Worm (Caenorhabditis elegans) whole organism, late embryonic: ENCODE results near the gene arf-1.

Experiments
- K02D7.2 ChIP-seq: sonication (generic microtip); optimal IDR thresholded peaks from 2 replicates; lab custom pipeline; 2017; ENCODE audit warnings: mild to moderate bottlenecking, missing genetic modification characterization, missing compliant biosample characterization
- K09A11.1 ChIP-seq: sonication (generic microtip); optimal IDR thresholded peaks from 2 replicates; lab custom pipeline; 2017; ENCODE audit warnings: antibody characterized with exemption, mild to moderate bottlenecking, missing genetic modification characterization, missing compliant biosample characterization; ENCODE audit not compliant: insufficient read depth
- Y22D7AL.16 ChIP-seq: sonication (generic microtip); optimal IDR thresholded peaks from 2 replicates; lab custom pipeline; 2016; ENCODE audit warnings: missing genetic modification characterization, missing compliant biosample characterization
- ceh-14 ChIP-seq: sonication (generic microtip); optimal IDR thresholded peaks from 2 replicates; lab custom pipeline; 2016; ENCODE audit warnings: missing genotype, missing genetic modification characterization, missing compliant biosample characterization
- ceh-18 ChIP-seq: sonication (generic microtip); optimal IDR thresholded peaks from 2 replicates; lab custom pipeline; 2016; ENCODE audit warnings: missing genetic modification characterization, missing compliant biosample characterization
- ceh-19 ChIP-seq: fragments of 200-800 bp; sonication (Bioruptor generic); optimal IDR thresholded peaks from 2 replicates; lab custom pipeline; 2018; ENCODE audit warnings: mild to moderate bottlenecking, missing genetic modification characterization, missing compliant biosample characterization
- ceh-2 ChIP-seq: sonication (generic microtip); optimal IDR thresholded peaks from 2 replicates; lab custom pipeline; 2016; ENCODE audit warnings: missing genotype, missing genetic modification characterization, missing compliant biosample characterization
- ceh-30 ChIP-seq: fragments of 150-350 bp; optimal IDR thresholded peaks from 2 replicates; lab custom pipeline; 2014; ENCODE audit warnings: missing biosample characterization, missing genetic modification characterization
- ceh-31 ChIP-seq: sonication (generic microtip); optimal IDR thresholded peaks from 2 replicates; lab custom pipeline; 2016; ENCODE audit warnings: missing genetic modification characterization, missing compliant biosample characterization
- ceh-34 ChIP-seq: sonication (generic microtip); optimal IDR thresholded peaks from 2 replicates; lab custom pipeline; 2016; ENCODE audit warnings: mild to moderate bottlenecking, missing genetic modification characterization, missing compliant biosample characterization
- ceh-45 ChIP-seq: fragments of 200-800 bp; sonication (Bioruptor generic); IDR thresholded peaks from 2 replicates; pipeline ENCODE4 v1.3.6; 2022; ENCODE audit warnings: missing genetic modification reagents, missing genetic modification characterization, missing compliant biosample characterization
- ceh-6 ChIP-seq: fragments of 200-800 bp; sonication (Bioruptor generic); optimal IDR thresholded peaks from 2 replicates; lab custom pipeline; 2018; ENCODE audit warnings: mild to moderate bottlenecking, missing genetic modification characterization, missing compliant biosample characterization
- ceh-9 ChIP-seq: sonication (generic microtip); optimal IDR thresholded peaks from 2 replicates; lab custom pipeline; 2016; ENCODE audit warnings: mild to moderate bottlenecking, missing genetic modification characterization, inconsistent platforms, missing compliant biosample characterization
- che-1 ChIP-seq: sonication (generic microtip); optimal IDR thresholded peaks from 2 replicates; lab custom pipeline; 2016; ENCODE audit warnings: mild to moderate bottlenecking, missing genetic modification characterization, missing compliant biosample characterization
- dmd-4 ChIP-seq: sonication (generic microtip); optimal IDR thresholded peaks from 2 replicates; lab custom pipeline; 2016; ENCODE audit warnings: borderline replicate concordance, missing genetic modification characterization, missing compliant biosample characterization
- elt-2 ChIP-seq: sonication (generic microtip); optimal IDR thresholded peaks from 2 replicates; lab custom pipeline; 2016; ENCODE audit warnings: missing genetic modification reagents, missing genetic modification characterization, missing compliant biosample characterization
- ets-4 ChIP-seq: sonication (generic microtip); optimal IDR thresholded peaks from 2 replicates; lab custom pipeline; 2016; ENCODE audit warnings: missing genetic modification characterization, missing compliant biosample characterization
- fax-1 ChIP-seq: sonication (generic microtip); optimal IDR thresholded peaks from 2 replicates; lab custom pipeline; 2016; ENCODE audit warnings: missing genotype, missing genetic modification characterization, missing compliant biosample characterization
- fkh-10 ChIP-seq: fragments of 150-350 bp; optimal IDR thresholded peaks from 2 replicates; lab custom pipeline; 2014; ENCODE audit warnings: missing biosample characterization, missing genetic modification reagents, missing genetic modification characterization
- fkh-6 ChIP-seq: sonication (generic microtip); optimal IDR thresholded peaks from 2 replicates; lab custom pipeline; 2016; ENCODE audit warnings: missing genetic modification characterization, missing compliant biosample characterization
- gmeb-2 ChIP-seq: sonication (generic microtip); optimal IDR thresholded peaks from 2 replicates; lab custom pipeline; 2016; ENCODE audit warnings: missing genetic modification characterization, inconsistent platforms, missing compliant biosample characterization
- hlh-13 ChIP-seq: fragments of 200-800 bp; sonication (Bioruptor generic); optimal IDR thresholded peaks from 2 replicates; lab custom pipeline; 2018; ENCODE audit warnings: mild to moderate bottlenecking, missing genetic modification characterization, missing compliant biosample characterization
- hlh-30 ChIP-seq: sonication (generic microtip); optimal IDR thresholded peaks from 2 replicates; lab custom pipeline; 2017; ENCODE audit warnings: antibody characterized with exemption, missing genetic modification characterization, missing compliant biosample characterization; ENCODE audit not compliant: insufficient read depth
- hlh-6 ChIP-seq: sonication (generic microtip); optimal IDR thresholded peaks from 2 replicates; lab custom pipeline; 2016; ENCODE audit warnings: missing genotype, missing genetic modification characterization, missing compliant biosample characterization
- hlh-8 ChIP-seq: sonication (generic microtip); optimal IDR thresholded peaks from 2 replicates; lab custom pipeline; 2016; ENCODE audit warnings: missing genotype, missing genetic modification characterization, missing compliant biosample characterization
- madf-2 ChIP-seq: sonication (generic microtip); optimal IDR thresholded peaks from 2 replicates; lab custom pipeline; 2017; ENCODE audit warnings: missing genetic modification characterization, missing compliant biosample characterization
- mec-3 ChIP-seq: sonication (generic microtip); optimal IDR thresholded peaks from 2 replicates; lab custom pipeline; 2016; ENCODE audit warnings: borderline replicate concordance, missing genetic modification characterization, missing compliant biosample characterization
- nfya-1 ChIP-seq: sonication (generic microtip); optimal IDR thresholded peaks from 2 replicates; lab custom pipeline; 2017; ENCODE audit warnings: missing genetic modification characterization, mild to moderate bottlenecking, missing compliant biosample characterization, antibody characterized with exemption, moderate library complexity
- nhr-11 ChIP-seq: fragments of 150-350 bp; optimal IDR thresholded peaks from 2 replicates; lab custom pipeline; 2014; ENCODE audit warnings: missing biosample characterization, missing genetic modification characterization
- nhr-232 ChIP-seq: sonication (generic microtip); optimal IDR thresholded peaks from 2 replicates; lab custom pipeline; 2016; ENCODE audit warnings: missing genetic modification characterization, missing compliant biosample characterization
- npax-4 ChIP-seq: sonication (generic microtip); optimal IDR thresholded peaks from 2 replicates; lab custom pipeline; 2016; ENCODE audit warnings: missing genetic modification characterization, missing compliant biosample characterization
- odd-2 ChIP-seq: sonication (generic microtip); optimal IDR thresholded peaks from 2 replicates; lab custom pipeline; 2017; ENCODE audit warnings: antibody characterized with exemption, mild to moderate bottlenecking, missing genetic modification characterization, missing compliant biosample characterization
- pag-3 ChIP-seq: sonication (generic microtip); optimal IDR thresholded peaks from 2 replicates; lab custom pipeline; 2016; ENCODE audit warnings: missing compliant biosample characterization, missing genetic modification characterization, borderline replicate concordance
- pax-1 ChIP-seq: fragments of 150-350 bp; optimal IDR thresholded peaks from 2 replicates; lab custom pipeline; 2014; ENCODE audit warnings: missing biosample characterization, missing genetic modification characterization
- pha-2 ChIP-seq: sonication (generic microtip); optimal IDR thresholded peaks from 2 replicates; lab custom pipeline; 2017; ENCODE audit warnings: mild to moderate bottlenecking, missing genetic modification characterization, missing compliant biosample characterization
- pha-4 ChIP-seq: fragments of 150-350 bp; optimal IDR thresholded peaks from 2 replicates; lab custom pipeline; 2018; ENCODE audit warnings: missing biosample characterization, missing genetic modification reagents, missing genetic modification characterization
- pros-1 ChIP-seq: fragments of 150-350 bp; optimal IDR thresholded peaks from 2 replicates; lab custom pipeline; 2014; ENCODE audit warnings: missing biosample characterization, missing genetic modification reagents, missing genetic modification characterization
- ref-2 ChIP-seq: sonication (generic microtip); optimal IDR thresholded peaks from 2 replicates; lab custom pipeline; 2016; ENCODE audit warnings: missing genetic modification characterization, missing compliant biosample characterization
- rnt-1 ChIP-seq: sonication (generic microtip); optimal IDR thresholded peaks from 2 replicates; lab custom pipeline; 2016; ENCODE audit warnings: missing genetic modification characterization, missing compliant biosample characterization
- syd-9 ChIP-seq: sonication (generic microtip); optimal IDR thresholded peaks from 2 replicates; lab custom pipeline; 2016; ENCODE audit warnings: mild to moderate bottlenecking, missing genetic modification characterization, moderate library complexity, missing compliant biosample characterization
- tbx-2 ChIP-seq: sonication (generic microtip); optimal IDR thresholded peaks from 2 replicates; lab custom pipeline; 2016; ENCODE audit warnings: missing genetic modification characterization, missing compliant biosample characterization
- ttx-3 ChIP-seq: sonication (generic microtip); optimal IDR thresholded peaks from 2 replicates; lab custom pipeline; 2016; ENCODE audit warnings: missing genetic modification reagents, missing genetic modification characterization, missing compliant biosample characterization
- unc-3 ChIP-seq, 2 experiments: fragments of 200-800 bp in 1 of 2; sonication (Bioruptor generic) in 1 of 2; sonication (generic microtip) in 1 of 2; conservative IDR thresholded peaks in 1 of 2; optimal IDR thresholded peaks in 1 of 2; 2 replicates each; pipeline versions ENCODE4 v1.3.6 to Lab custom; 2016 to 2022; ENCODE audit warnings: missing compliant biosample characterization in 2 of 2, missing genetic modification characterization in 2 of 2, missing genetic modification reagents in 1 of 2
- unc-55 ChIP-seq: sonication (generic microtip); optimal IDR thresholded peaks from 2 replicates; lab custom pipeline; 2017; ENCODE audit warnings: missing biosample characterization, missing genetic modification reagents, missing genetic modification characterization

The arf-1 gene

ce11 chrIII:5680141-5680540 is 34.5 kb upstream of the arf-1 start, which contains the start of gene pst-2:
Gene pst-2 (plus strand): TSS chrIII:5680433.
- no peak for TF ChIP-seq hlh-6 (tag; lab: Kevin White, UChicago)
- no peak for TF ChIP-seq pax-1 (tag; lab: Kevin White, UChicago)
- no peak for TF ChIP-seq nhr-232
- no peak for TF ChIP-seq odd-2 (tag; lab: Kevin White, UChicago)
- TF ChIP-seq syd-9 (tag; lab: Kevin White, UChicago), result no peak
- TF ChIP-seq ceh-34 (tag; lab: Kevin White, UChicago), result no peak
- TF ChIP-seq unc-3 (GFP tag; conservative IDR thresholded peaks at IDR 0.05; lab: Robert Waterston, UW), result no peak
- TF ChIP-seq unc-3 (tag; optimal IDR thresholded peaks at IDR 0.05; lab: Kevin White, UChicago), result no peak

- TF ChIP-seq pha-4, result no peak
- TF ChIP-seq ets-4 (tag; lab: Kevin White, UChicago), result no peak
- TF ChIP-seq hlh-8 (tag; lab: Kevin White, UChicago), result no peak
- TF ChIP-seq ceh-9 (tag; lab: Kevin White, UChicago), result no peak
- no peak for TF ChIP-seq ttx-3 (tag; lab: Kevin White, UChicago)
- TF ChIP-seq ceh-31 (tag; lab: Kevin White, UChicago), result no peak
- TF ChIP-seq nhr-232, result no peak
- no peak for TF ChIP-seq K02D7.2 (tag; lab: Kevin White, UChicago)
- no peak for TF ChIP-seq mec-3 (tag; lab: Kevin White, UChicago)
- no peak for TF ChIP-seq npax-4
- no peak for TF ChIP-seq nfya-1 (tag; lab: Kevin White, UChicago)
- no peak for TF ChIP-seq ceh-6 (GFP tag; lab: Kevin White, UChicago)
- TF ChIP-seq elt-2 (tag; lab: Kevin White, UChicago), result no peak
- no peak for TF ChIP-seq ceh-45
- TF ChIP-seq fax-1 (tag; lab: Kevin White, UChicago), result no peak
- TF ChIP-seq hlh-30 (tag; lab: Kevin White, UChicago), result no peak
These were observed 30.7 kb upstream of the arf-1 start, which contains the start of gene rcan-1 for ce11 chrIII:5683998-5684397. Gene rcan-1 (minus strand): TSS chrIII:5684098.

DNA sequence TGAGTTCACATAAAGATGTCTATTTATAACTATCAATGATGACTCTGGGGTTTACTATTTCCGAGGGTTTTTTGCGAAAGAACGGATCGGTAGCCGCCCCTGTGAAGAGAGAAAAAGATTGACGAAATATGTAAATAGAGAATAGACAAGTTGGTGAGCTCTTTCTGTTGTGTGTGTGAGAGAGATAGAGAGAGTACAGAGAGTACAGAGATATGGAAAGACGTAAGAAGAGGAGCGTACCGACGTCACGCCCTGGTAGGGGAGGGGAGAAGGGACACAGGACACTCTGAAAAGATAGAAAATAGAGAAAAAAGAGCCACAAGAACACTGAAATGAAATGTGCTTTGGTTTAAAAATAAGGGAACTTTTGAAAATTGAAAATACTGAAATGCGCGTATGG is 26.4 kb upstream of the arf-1 start:
- TF ChIP-seq ceh-2 (tag; lab: Kevin White, UChicago), result peak; percentile 25
- no peak for TF ChIP-seq madf-2 (tag; lab: Kevin White, UChicago)
- TF ChIP-seq ets-4 (tag; lab: Kevin White, UChicago), result peak; percentile 36
- peak; percentile 50 for TF ChIP-seq tbx-2 (tag; lab: Kevin White, UChicago)
- TF ChIP-seq ref-2 (tag; lab: Kevin White, UChicago), result no peak
- no peak for TF ChIP-seq fkh-10 (GFP tag; lab: Kevin White, UChicago)
- no peak for TF ChIP-seq K09A11.1
- TF ChIP-seq ceh-14 (tag; lab: Kevin White, UChicago), result peak; percentile 20
- peak; percentile 31 for TF ChIP-seq ceh-18
- peak; percentile 32 for TF ChIP-seq nfya-1 (tag; lab: Kevin White, UChicago)
- TF ChIP-seq ceh-34 (tag; lab: Kevin White, UChicago), result peak; percentile 29
- TF ChIP-seq ceh-31 (tag; lab: Kevin White, UChicago), result peak; percentile 24
- no peak for TF ChIP-seq pha-4

- no peak for TF ChIP-seq ceh-19 (GFP tag; lab: Kevin White, UChicago)
- TF ChIP-seq nhr-232, result no peak
- TF ChIP-seq pha-4, result no peak
- no peak for TF ChIP-seq nhr-11 (tag; lab: Kevin White, UChicago)
- no peak for TF ChIP-seq fax-1 (tag; lab: Kevin White, UChicago)
- no peak for TF ChIP-seq pros-1 (tag; lab: Kevin White, UChicago)
- no peak for TF ChIP-seq hlh-13 (GFP tag; lab: Kevin White, UChicago)
- no peak for TF ChIP-seq fkh-6 (tag; lab: Kevin White, UChicago)
- TF ChIP-seq che-1, result no peak
- TF ChIP-seq pax-1 (tag; lab: Kevin White, UChicago), result no peak
- no peak for TF ChIP-seq ceh-34 (tag; lab: Kevin White, UChicago)
- no peak for TF ChIP-seq rnt-1 (tag; lab: Kevin White, UChicago)
- no peak for TF ChIP-seq Y22D7AL.16 (tag; lab: Kevin White, UChicago)
- TF ChIP-seq ceh-30, result no peak
- TF ChIP-seq pag-3 (tag; lab: Kevin White, UChicago), result no peak
- no peak for TF ChIP-seq gmeb-2 (tag; lab: Kevin White, UChicago)
- no peak for TF ChIP-seq dmd-4 (tag; lab: Kevin White, UChicago)
- TF ChIP-seq pha-2 (tag; lab: Kevin White, UChicago), result no peak
- TF ChIP-seq npax-4, result no peak
- TF ChIP-seq unc-55, result no peak
These were observed 22.9 kb upstream of the arf-1 start for ce11 chrIII:5691826-5692225.
